Worm (Caenorhabditis elegans): ENCODE results near the gene cpb-2.

- TF ChIP-seq lin-13 (GFP tag; optimal IDR thresholded peaks at IDR 0.05) (no peak), nhr-28 (tag; optimal IDR thresholded peaks at IDR 0.05) (no peak), ztf-7 (tag; optimal IDR thresholded peaks at IDR 0.05) (no peak), dve-1 (tag; optimal IDR thresholded peaks at IDR 0.05; ENCODE audit: insufficient read depth) (no peak), unc-39 (tag; optimal IDR thresholded peaks at IDR 0.05) (no peak)
Observed at ce11 chrII:6222558-6222957, 30.0 kb downstream of the cpb-2 start, which contains the start of gene C30B5.6.
